Worm (Caenorhabditis elegans) whole organism, L3 larva: ENCODE results near the gene Y41G9A.10.

Experiments used
- ZK546.5 ChIP-seq: sonication (generic microtip); optimal IDR thresholded peaks from 2 replicates; lab custom pipeline; 2017; ENCODE audit warnings: missing biosample characterization, missing genetic modification characterization
- ama-1 ChIP-seq: fragments of 150-350 bp; optimal IDR thresholded peaks from 2 replicates; lab custom pipeline; 2018
- ceh-16 ChIP-seq: sonication (generic microtip); optimal IDR thresholded peaks from 2 replicates; lab custom pipeline; 2017; ENCODE audit warnings: missing biosample characterization, missing genetic modification characterization
- lsy-12 ChIP-seq: sonication (generic microtip); optimal IDR thresholded peaks from 2 replicates; lab custom pipeline; 2016; ENCODE audit warnings: mild to moderate bottlenecking, missing genetic modification characterization, missing compliant biosample characterization
- nhr-12 ChIP-seq: fragments of 150-350 bp; optimal IDR thresholded peaks from 2 replicates; lab custom pipeline; 2014; ENCODE audit warnings: missing biosample characterization, missing genetic modification characterization
- pha-4 ChIP-seq: fragments of 150-350 bp; optimal IDR thresholded peaks from 2 replicates; lab custom pipeline; 2014; ENCODE audit warnings: missing biosample characterization, missing genetic modification reagents, missing genetic modification characterization
- unc-62 ChIP-seq: fragments of 150-350 bp; sonication (generic microtip); optimal IDR thresholded peaks from 4 replicates; lab custom pipeline; 2014; ENCODE audit warnings: missing biosample characterization, missing genetic modification reagents, missing genetic modification characterization
- zag-1 ChIP-seq: fragments of 150-350 bp; optimal IDR thresholded peaks from 2 replicates; lab custom pipeline; 2014; ENCODE audit warnings: missing biosample characterization, missing genetic modification characterization

ce11 chrX:2975421-2975820 is 29.1 kb upstream of the Y41G9A.10 start:
- TF ChIP-seq zag-1 (tag; lab: Kevin White, UChicago) (no peak), nhr-12 (tag; lab: Kevin White, UChicago) (no peak), ZK546.5 (tag; lab: Kevin White, UChicago) (no peak), ceh-16 (tag; lab: Kevin White, UChicago) (no peak), lsy-12 (no peak), unc-62 (GFP tag; lab: Kevin White, UChicago) (no peak), pha-4 (tag; lab: Kevin White, UChicago) (no peak), ama-1 (lab: Kevin White, UChicago) (no peak)
